Worm (Caenorhabditis elegans) whole organism, midembryonic: ENCODE data around the gene F09G2.8.

Source experiments
- cog-1 ChIP-seq: sonication (generic microtip); optimal IDR thresholded peaks from 2 replicates; lab custom pipeline; 2016; ENCODE audit warnings: missing genetic modification characterization, missing compliant biosample characterization
- flt-1 ChIP-seq: fragments of 200-800 bp; sonication (Bioruptor generic); IDR thresholded peaks from 2 replicates; pipeline ENCODE4 v1.3.6; 2022; ENCODE audit warnings: missing genetic modification characterization, missing compliant biosample characterization
- tab-1 ChIP-seq: fragments of 200-800 bp; sonication (Bioruptor generic); IDR thresholded peaks from 2 replicates; pipeline ENCODE4 v1.3.6; 2022; ENCODE audit warnings: missing genetic modification characterization, missing compliant biosample characterization
- ztf-23 ChIP-seq: fragments of 200-800 bp; sonication (Bioruptor generic); IDR thresholded peaks from 2 replicates; pipeline ENCODE4 v1.3.6; 2022; ENCODE audit warnings: missing genetic modification reagents, missing genetic modification characterization, missing compliant biosample characterization

ce11 chrV:7193562-7193961 is at the start of gene F09G2.8:
- TF ChIP-seq tab-1 (no peak), flt-1 (no peak), ztf-23 (no peak), cog-1 (tag; lab: Kevin White, UChicago) (no peak)
